Comparison of ENCODE assay signal across 1 worm cellular context in genomic region chrII:8020580-8021044, ce11.
TF ChIP-seq lines count a peak whose summit lies in the region.

No protein-coding gene starts in this region.

TF ChIP-seq in whole organism, L4 larva, 104 proteins besides CTCF, POLR2A, EP300 and RAD21 (continued from another document):
- TF ChIP-seq spr-1 (tag; optimal IDR thresholded peaks at IDR 0.05; lab: Kevin White, UChicago) (no peak), F44E2.7 (GFP tag; IDR thresholded peaks at IDR 0.05; lab: Robert Waterston, UW) (no peak), nhr-11 (tag; optimal IDR thresholded peaks at IDR 0.05; lab: Kevin White, UChicago) (no peak), vab-7 (GFP tag; IDR thresholded peaks at IDR 0.05; lab: Robert Waterston, UW) (no peak), rbr-2 (tag; optimal IDR thresholded peaks at IDR 0.05; lab: Kevin White, UChicago) (no peak), tag-97 (GFP tag; IDR thresholded peaks at IDR 0.05; lab: Robert Waterston, UW) (no peak), arid-1 (GFP tag; conservative IDR thresholded peaks at IDR 0.05; lab: Robert Waterston, UW) (0 out of 2 replicates have a peak, but pooled peaks have one; percentile 3), nhr-41 (GFP tag; IDR thresholded peaks at IDR 0.05; lab: Robert Waterston, UW) (0 out of 2 replicates have a peak, but pooled peaks have one; percentile 5), pha-4 (GFP tag; IDR thresholded peaks at IDR 0.05; lab: Robert Waterston, UW) (peak; percentile 45; the same call in 1 of the 2 replicates), pha-4 (tag; optimal IDR thresholded peaks at IDR 0.05; lab: Kevin White, UChicago) (no peak), nhr-6 (tag; optimal IDR thresholded peaks at IDR 0.05; lab: Kevin White, UChicago) (no peak), mdl-1 (tag; optimal IDR thresholded peaks at IDR 0.05; lab: Kevin White, UChicago) (no peak), ama-1 (optimal IDR thresholded peaks at IDR 0.05; lab: Kevin White, UChicago) (peak; percentile 39), dve-1 (tag; optimal IDR thresholded peaks at IDR 0.05; lab: Kevin White, UChicago; ENCODE audit: insufficient read depth) (peak; percentile 13), unc-39 (tag; optimal IDR thresholded peaks at IDR 0.05; lab: Kevin White, UChicago) (no peak), spr-3 (GFP tag; optimal IDR thresholded peaks at IDR 0.05; lab: Kevin White, UChicago) (no peak), snpc-1.2 (GFP tag; IDR thresholded peaks at IDR 0.05; lab: Robert Waterston, UW) (no peak), fkh-10 (GFP tag; optimal IDR thresholded peaks at IDR 0.05; lab: Kevin White, UChicago) (no peak), T20F7.1 (GFP tag; optimal IDR thresholded peaks at IDR 0.05; lab: Kevin White, UChicago) (peak; percentile 7), Y105C5A.15 (GFP tag; IDR thresholded peaks at IDR 0.05; lab: Robert Waterston, UW) (no peak)
